Fruit fly (Drosophila melanogaster): ENCODE measurements around the gene CG44198.

- TF ChIP-seq dl (GFP tag; optimal IDR thresholded peaks at IDR 0.05; ENCODE audit: insufficient read depth in 1 of 2, partially characterized antibody in 2 of 2) (no peak), dmrt93B (GFP tag; optimal IDR thresholded peaks at IDR 0.05) (no peak), Myc (optimal IDR thresholded peaks at IDR 0.05) (no peak), brk (GFP tag; optimal IDR thresholded peaks at IDR 0.05) (no peak), pan (optimal IDR thresholded peaks at IDR 0.05) (no peak), psq (GFP tag; optimal IDR thresholded peaks at IDR 0.05) (no peak), ey (GFP tag; optimal IDR thresholded peaks at IDR 0.05) (no peak), woc (GFP tag; optimal IDR thresholded peaks at IDR 0.05) (no peak), CG9705 (GFP tag; optimal IDR thresholded peaks at IDR 0.05) (no peak), sv (GFP tag; optimal IDR thresholded peaks at IDR 0.05) (no peak), usp (GFP tag; optimal IDR thresholded peaks at IDR 0.05) (no peak), Dif (GFP tag; optimal IDR thresholded peaks at IDR 0.05; ENCODE audit: partially characterized antibody) (no peak), Vsx2 (GFP tag; optimal IDR thresholded peaks at IDR 0.05; ENCODE audit: partially characterized antibody) (no peak), Abd-B (GFP tag; optimal IDR thresholded peaks at IDR 0.05) (no peak)
Measured at dm6 chr2L:13143522-13143921, 24.6 kb upstream of the CG44198 start, which contains the start of gene CG16978.
